Worm (Caenorhabditis elegans) whole organism, young adult: ENCODE measurements around the gene aldo-1.
A peak's percentile ranks its signal among the peaks of the same experiment; 100 is the strongest.

Experiments
- F49E8.2 ChIP-seq: sonication (generic microtip); optimal IDR thresholded peaks from 3 replicates; lab custom pipeline; 2017; ENCODE audit warnings: missing genetic modification characterization, mild to moderate bottlenecking, missing compliant biosample characterization, antibody characterized with exemption, moderate library complexity; ENCODE audit not compliant: insufficient read depth
- F57A8.1 ChIP-seq: fragments of 200-800 bp; sonication (Bioruptor generic); optimal IDR thresholded peaks from 2 replicates; lab custom pipeline; 2018; ENCODE audit warnings: mild to moderate bottlenecking, missing genetic modification characterization, moderate library complexity, missing compliant biosample characterization
- Y79H2A.3 ChIP-seq: fragments of 200-800 bp; sonication (Bioruptor generic); conservative IDR thresholded peaks from 2 replicates; pipeline ENCODE4 v1.3.6; 2022; ENCODE audit warnings: missing genetic modification reagents, missing genetic modification characterization, missing compliant biosample characterization
- atf-7 ChIP-seq: sonication (generic microtip); optimal IDR thresholded peaks from 2 replicates; lab custom pipeline; 2017; ENCODE audit warnings: mild to moderate bottlenecking, missing genetic modification characterization, missing compliant biosample characterization
- attf-5 ChIP-seq: fragments of 200-800 bp; sonication (Bioruptor generic); optimal IDR thresholded peaks from 2 replicates; lab custom pipeline; 2018; ENCODE audit warnings: mild to moderate bottlenecking, missing genetic modification characterization, missing compliant biosample characterization
- cebp-1 ChIP-seq, 2 experiments: fragments of 200-800 bp in 1 of 2; sonication (Bioruptor generic) in 1 of 2; sonication (generic microtip) in 1 of 2; IDR thresholded peaks in 1 of 2; optimal IDR thresholded peaks in 1 of 2; 2 replicates each; pipeline versions ENCODE4 v1.3.6 to Lab custom; 2017 to 2022; ENCODE audit warnings: missing compliant biosample characterization in 2 of 2, missing genetic modification characterization in 2 of 2, mild to moderate bottlenecking in 1 of 2, missing genetic modification reagents in 1 of 2, moderate library complexity in 1 of 2
- ceh-100 ChIP-seq: fragments of 200-800 bp; sonication (Bioruptor generic); IDR thresholded peaks from 2 replicates; pipeline ENCODE4 v1.3.6; 2022; ENCODE audit warnings: missing genetic modification reagents, missing genetic modification characterization, missing compliant biosample characterization
- ceh-58 ChIP-seq: fragments of 200-800 bp; sonication (Bioruptor generic); IDR thresholded peaks from 2 replicates; pipeline ENCODE4 v1.3.6; 2022; ENCODE audit warnings: missing genetic modification characterization, missing compliant biosample characterization
- ceh-91 ChIP-seq: fragments of 200-800 bp; sonication (Bioruptor generic); IDR thresholded peaks from 2 replicates; pipeline ENCODE4 v1.3.6; 2022; ENCODE audit warnings: missing genetic modification reagents, missing genetic modification characterization, missing compliant biosample characterization
- dpff-1 ChIP-seq: sonication (generic microtip); optimal IDR thresholded peaks from 2 replicates; lab custom pipeline; 2017; ENCODE audit warnings: mild to moderate bottlenecking, missing genetic modification characterization, missing compliant biosample characterization
- egl-18 ChIP-seq: fragments of 200-800 bp; sonication (Bioruptor generic); IDR thresholded peaks from 2 replicates; pipeline ENCODE4 v1.3.6; 2022; ENCODE audit warnings: missing genetic modification reagents, missing genetic modification characterization, missing compliant biosample characterization
- egrh-3 ChIP-seq: fragments of 200-800 bp; sonication (Bioruptor generic); IDR thresholded peaks from 2 replicates; pipeline ENCODE4 v1.3.6; 2022; ENCODE audit warnings: missing genetic modification reagents, missing genetic modification characterization, missing compliant biosample characterization
- hmg-1.2 ChIP-seq: fragments of 200-800 bp; sonication (Bioruptor generic); IDR thresholded peaks from 2 replicates; pipeline ENCODE4 v1.3.6; 2022; ENCODE audit warnings: missing genetic modification reagents, missing genetic modification characterization, missing compliant biosample characterization
- hmg-20 ChIP-seq: fragments of 200-800 bp; sonication (Bioruptor generic); IDR thresholded peaks from 2 replicates; pipeline ENCODE4 v1.3.6; 2022; ENCODE audit warnings: missing genetic modification reagents, missing genetic modification characterization, missing compliant biosample characterization
- hsf-1 ChIP-seq: fragments of 200-800 bp; sonication (Bioruptor generic); IDR thresholded peaks from 2 replicates; pipeline ENCODE4 v1.3.6; 2022; ENCODE audit warnings: missing genetic modification reagents, missing genetic modification characterization, missing compliant biosample characterization
- lin-26 ChIP-seq: fragments of 200-800 bp; sonication (Bioruptor generic); IDR thresholded peaks from 2 replicates; pipeline ENCODE4 v1.3.6; 2022; ENCODE audit warnings: missing genetic modification reagents, missing genetic modification characterization, missing compliant biosample characterization
- madf-10 ChIP-seq: sonication (generic microtip); optimal IDR thresholded peaks from 2 replicates; lab custom pipeline; 2016; ENCODE audit warnings: mild to moderate bottlenecking, missing genetic modification characterization, missing compliant biosample characterization
- madf-6 ChIP-seq: fragments of 200-800 bp; sonication (Bioruptor generic); IDR thresholded peaks from 2 replicates; pipeline ENCODE4 v1.3.6; 2022; ENCODE audit warnings: missing genetic modification reagents, missing genetic modification characterization, missing compliant biosample characterization
- mes-4 ChIP-seq: sonication (generic microtip); optimal IDR thresholded peaks from 2 replicates; lab custom pipeline; 2016; ENCODE audit warnings: missing genotype, missing genetic modification characterization, missing compliant biosample characterization
- nfya-2 ChIP-seq: fragments of 200-800 bp; sonication (Bioruptor generic); IDR thresholded peaks from 2 replicates; pipeline ENCODE4 v1.3.6; 2022; ENCODE audit warnings: missing genetic modification reagents, missing genetic modification characterization, missing compliant biosample characterization
- nfyb-1 ChIP-seq: fragments of 200-800 bp; sonication (Bioruptor generic); IDR thresholded peaks from 2 replicates; pipeline ENCODE4 v1.3.6; 2022; ENCODE audit warnings: missing genetic modification reagents, missing genetic modification characterization, missing compliant biosample characterization
- nhr-27 ChIP-seq: fragments of 200-800 bp; sonication (Bioruptor generic); optimal IDR thresholded peaks from 2 replicates; lab custom pipeline; 2018; ENCODE audit warnings: mild to moderate bottlenecking, missing genetic modification characterization, moderate library complexity, missing compliant biosample characterization
- nhr-80 ChIP-seq: sonication (generic microtip); optimal IDR thresholded peaks from 2 replicates; lab custom pipeline; 2016; ENCODE audit warnings: missing genetic modification characterization, missing compliant biosample characterization
- pha-4 ChIP-seq: fragments of 150-350 bp; sonication (generic microtip); optimal IDR thresholded peaks from 2 replicates; lab custom pipeline; 2014; ENCODE audit warnings: missing biosample characterization, missing genetic modification reagents, missing genetic modification characterization
- snpc-1.1 ChIP-seq: sonication (generic microtip); optimal IDR thresholded peaks from 2 replicates; lab custom pipeline; 2017; ENCODE audit warnings: missing genetic modification characterization, mild to moderate bottlenecking, missing compliant biosample characterization, antibody characterized with exemption, moderate library complexity, missing genotype, missing genetic modification reagents; ENCODE audit not compliant: insufficient read depth
- sptf-2 ChIP-seq: fragments of 200-800 bp; sonication (Bioruptor generic); optimal IDR thresholded peaks from 2 replicates; lab custom pipeline; 2018; ENCODE audit warnings: mild to moderate bottlenecking, missing genetic modification characterization, missing compliant biosample characterization
- tbp1 ChIP-seq: fragments of 200-800 bp; sonication (Bioruptor generic); optimal IDR thresholded peaks from 2 replicates; lab custom pipeline; 2018; ENCODE audit warnings: mild to moderate bottlenecking, missing genetic modification characterization, missing compliant biosample characterization
- xnd-1 ChIP-seq: sonication (generic microtip); optimal IDR thresholded peaks from 2 replicates; lab custom pipeline; 2016; ENCODE audit warnings: missing genotype, missing genetic modification reagents, missing genetic modification characterization, missing compliant biosample characterization
- zfh-2 ChIP-seq: fragments of 200-800 bp; sonication (Bioruptor generic); conservative IDR thresholded peaks from 2 replicates; pipeline ENCODE4 v1.3.6; 2022; ENCODE audit warnings: missing genetic modification reagents, missing genetic modification characterization, missing compliant biosample characterization

Gene aldo-1

ce11 chrIII:13544593-13544992, 20.1 kb downstream of the aldo-1 start (continued):
- no peak for TF ChIP-seq cebp-1 (GFP tag; IDR thresholded peaks at IDR 0.05; lab: Robert Waterston, UW)
- peak; percentile 20 for TF ChIP-seq cebp-1 (tag; optimal IDR thresholded peaks at IDR 0.05; lab: Kevin White, UChicago)
- 0 out of 2 replicates have a peak, but pooled peaks have one; percentile 48 for TF ChIP-seq hsf-1 (GFP tag; lab: Robert Waterston, UW)

ce11 chrIII:13543434-13543833, 21.3 kb downstream of the aldo-1 start, which contains the start of gene acs-5:
acs-5 (minus strand) TSS chrIII:13543534.
- TF ChIP-seq F49E8.2, result no peak
- no peak for TF ChIP-seq nhr-80 (tag; lab: Kevin White, UChicago)
- no peak for TF ChIP-seq ceh-100 (GFP tag; lab: Robert Waterston, UW)
- no peak for TF ChIP-seq nfya-2
- TF ChIP-seq madf-6 (GFP tag; lab: Robert Waterston, UW), result no peak
- no peak for TF ChIP-seq hmg-1.2 (GFP tag; lab: Robert Waterston, UW)
- TF ChIP-seq tbp1 (GFP tag; lab: Kevin White, UChicago), result no peak
- TF ChIP-seq attf-5, result no peak
- no peak for TF ChIP-seq ceh-58
- no peak for TF ChIP-seq hmg-20 (GFP tag; lab: Robert Waterston, UW)
- TF ChIP-seq pha-4, result no peak
- TF ChIP-seq F57A8.1 (GFP tag; lab: Kevin White, UChicago), result no peak
- TF ChIP-seq dpff-1, result no peak
- no peak for TF ChIP-seq mes-4 (tag; lab: Kevin White, UChicago)
- TF ChIP-seq nhr-27 (tag; lab: Kevin White, UChicago), result no peak
- TF ChIP-seq atf-7, result no peak
- TF ChIP-seq sptf-2 (GFP tag; lab: Kevin White, UChicago), result no peak

- TF ChIP-seq egl-18 (GFP tag; lab: Robert Waterston, UW) (no peak), nfyb-1 (GFP tag; lab: Robert Waterston, UW) (peak; percentile 9; the same call in 1 of the 2 replicates), nhr-80 (tag; lab: Kevin White, UChicago) (peak; percentile 58)
Measured at ce11 chrIII:13542458-13542857, 22.3 kb downstream of the aldo-1 start.

- TF ChIP-seq zfh-2 (GFP tag; lab: Robert Waterston, UW), result peak; percentile 59
- no peak for TF ChIP-seq ceh-91
- TF ChIP-seq F57A8.1 (GFP tag; lab: Kevin White, UChicago), result no peak
Measured at ce11 chrIII:13540791-13541190, 23.9 kb downstream of the aldo-1 start.

ce11 chrIII:13535735-13536390, 28.9 kb downstream of the aldo-1 start:
- TF ChIP-seq nfyb-1 (GFP tag; lab: Robert Waterston, UW) (no peak), cebp-1 (GFP tag; IDR thresholded peaks at IDR 0.05; lab: Robert Waterston, UW) (peak; percentile 76), cebp-1 (tag; optimal IDR thresholded peaks at IDR 0.05; lab: Kevin White, UChicago) (peak; percentile 93), mes-4 (tag; lab: Kevin White, UChicago) (no peak), madf-10 (tag; lab: Kevin White, UChicago) (no peak), lin-26 (no peak), tbp1 (GFP tag; lab: Kevin White, UChicago) (no peak), Y79H2A.3 (GFP tag; lab: Robert Waterston, UW) (no peak)

- TF ChIP-seq snpc-1.1 (tag; lab: Kevin White, UChicago) (no peak), xnd-1 (tag; lab: Kevin White, UChicago) (no peak), hmg-1.2 (GFP tag; lab: Robert Waterston, UW) (0 out of 2 replicates have a peak, but pooled peaks have one; percentile 10), egrh-3 (GFP tag; lab: Robert Waterston, UW) (peak; percentile 36; the same call in 1 of the 2 replicates)
Measured at ce11 chrIII:13534704-13535103, 30.0 kb downstream of the aldo-1 start.
